Worm (Caenorhabditis elegans) whole organism, dauer: ENCODE results near the gene bus-5.

Experiments
- unc-62 ChIP-seq: sonication (generic microtip); optimal IDR thresholded peaks from 2 replicates; lab custom pipeline; 2017; ENCODE audit warnings: missing biosample characterization, missing genetic modification reagents, missing genetic modification characterization

Gene bus-5

ce11 chrX:2075169-2075568, 37.7 kb downstream of the bus-5 start:
- no peak for TF ChIP-seq unc-62 (GFP tag; lab: Kevin White, UChicago)

DNA sequence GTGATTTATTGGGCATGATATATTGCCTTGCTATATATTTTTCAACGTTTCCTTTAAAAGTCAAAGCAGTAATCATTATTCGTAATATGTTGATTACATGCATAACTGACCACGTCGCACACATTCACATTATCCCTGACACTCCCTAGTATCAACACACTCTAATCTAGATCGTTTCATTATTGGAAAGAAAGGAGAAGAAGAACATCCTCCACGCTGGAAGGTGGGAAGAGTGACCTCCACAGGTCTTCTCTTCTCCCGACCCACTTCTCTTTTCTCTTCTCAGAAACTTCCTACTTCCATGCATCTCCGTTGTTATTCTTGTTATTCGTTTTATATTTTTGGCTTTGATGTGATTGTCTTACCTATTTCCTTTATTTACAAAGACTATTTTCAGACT, 38.8 kb downstream of the bus-5 start, which contains the start of gene txdc-12.2:
Gene txdc-12.2, plus strand, starts transcription at position 396 of the 400 bp plus-strand sequence.
- no peak for TF ChIP-seq unc-62 (GFP tag; lab: Kevin White, UChicago)

ce11 chrX:2071392-2072001, 41.4 kb downstream of the bus-5 start:
- TF ChIP-seq unc-62 (GFP tag; lab: Kevin White, UChicago) = no peak

DNA sequence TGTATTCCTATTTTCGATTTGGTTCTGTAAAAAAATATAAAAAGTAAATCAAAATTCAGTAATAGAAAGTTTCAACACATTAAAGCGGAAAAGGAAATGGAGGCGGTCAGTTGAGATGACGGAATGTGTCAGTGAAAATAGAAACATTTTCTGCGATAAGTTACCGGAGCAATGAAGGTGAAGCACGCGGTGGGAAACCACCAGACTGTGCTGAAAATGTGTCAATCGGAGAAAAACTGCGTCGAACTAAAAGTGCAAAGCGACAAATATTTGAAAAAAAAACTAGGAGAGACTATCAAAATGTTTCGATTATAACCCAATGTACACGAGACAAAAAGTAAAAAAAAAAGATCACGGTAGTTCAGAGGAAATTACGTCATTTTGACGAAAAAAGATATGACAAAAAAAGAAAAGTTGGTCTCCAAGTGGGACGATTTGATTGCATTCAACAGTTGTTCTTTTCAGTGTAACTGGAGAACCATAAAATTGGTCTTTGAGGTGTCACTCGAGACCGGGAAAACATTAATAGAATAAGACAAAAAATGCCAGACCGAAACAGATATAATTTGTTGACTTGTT, 42.4 kb downstream of the bus-5 start, which contains the start of gene acl-4:
Gene acl-4, minus strand, starts transcription at position 27 of the 579 bp plus-strand sequence.
- TF ChIP-seq unc-62 (GFP tag; lab: Kevin White, UChicago) = no peak

DNA sequence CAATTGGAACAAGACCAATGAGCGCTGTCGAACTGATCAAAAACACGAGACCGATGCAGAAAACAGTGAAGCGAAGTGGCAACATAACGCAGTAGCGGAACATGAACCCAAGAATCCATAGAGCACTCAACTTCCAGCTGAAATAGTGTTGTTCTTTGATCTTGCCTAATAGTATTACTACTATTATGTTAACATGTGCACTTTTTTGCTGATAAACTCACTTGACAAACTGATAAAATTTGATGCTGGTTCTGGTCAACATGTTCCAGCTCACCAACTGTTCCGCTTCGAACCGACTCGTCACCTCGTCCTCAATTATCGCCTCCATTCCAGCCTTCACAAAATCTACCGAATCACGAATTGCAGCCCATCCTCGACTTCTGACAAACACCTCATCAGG, 44.6 kb downstream of the bus-5 start:
- TF ChIP-seq unc-62 (GFP tag; lab: Kevin White, UChicago) = no peak

- TF ChIP-seq unc-62 (GFP tag; lab: Kevin White, UChicago) = no peak
These were observed 48.2 kb downstream of the bus-5 start, which contains the start of gene F49H12.7 for ce11 chrX:2064730-2065129. F49H12.7 (plus strand) TSS chrX:2065030.
